Worm (Caenorhabditis elegans) whole organism, midembryonic: Measurements from ENCODE around the gene dpyd-1.

Experiments used
- T22C8.4 ChIP-seq: fragments of 200-800 bp; sonication (Bioruptor generic); IDR thresholded peaks from 2 replicates; pipeline ENCODE4 v1.3.6; 2022; ENCODE audit warnings: missing genetic modification characterization, missing compliant biosample characterization
- cog-1 ChIP-seq: sonication (generic microtip); optimal IDR thresholded peaks from 2 replicates; lab custom pipeline; 2016; ENCODE audit warnings: missing genetic modification characterization, missing compliant biosample characterization
- flt-1 ChIP-seq: fragments of 200-800 bp; sonication (Bioruptor generic); IDR thresholded peaks from 2 replicates; pipeline ENCODE4 v1.3.6; 2022; ENCODE audit warnings: missing genetic modification characterization, missing compliant biosample characterization
- klf-2 ChIP-seq: fragments of 200-800 bp; sonication (Bioruptor generic); conservative IDR thresholded peaks from 2 replicates; pipeline ENCODE4 v1.3.6; 2022; ENCODE audit warnings: missing genetic modification reagents, missing genetic modification characterization, missing compliant biosample characterization
- med-1 ChIP-seq: sonication (generic microtip); optimal IDR thresholded peaks from 2 replicates; lab custom pipeline; 2017; ENCODE audit warnings: missing genetic modification characterization, mild to moderate bottlenecking, missing compliant biosample characterization, antibody characterized with exemption, missing genetic modification reagents; ENCODE audit not compliant: insufficient read depth
- ref-1 ChIP-seq: fragments of 200-800 bp; sonication (Bioruptor generic); conservative IDR thresholded peaks from 2 replicates; pipeline ENCODE4 v1.3.6; 2022; ENCODE audit warnings: missing genetic modification reagents, missing genetic modification characterization, missing compliant biosample characterization
- tab-1 ChIP-seq: fragments of 200-800 bp; sonication (Bioruptor generic); IDR thresholded peaks from 2 replicates; pipeline ENCODE4 v1.3.6; 2022; ENCODE audit warnings: missing genetic modification characterization, missing compliant biosample characterization
- ztf-23 ChIP-seq: fragments of 200-800 bp; sonication (Bioruptor generic); IDR thresholded peaks from 2 replicates; pipeline ENCODE4 v1.3.6; 2022; ENCODE audit warnings: missing genetic modification reagents, missing genetic modification characterization, missing compliant biosample characterization
- ztf-29 ChIP-seq: fragments of 200-800 bp; sonication (Bioruptor generic); IDR thresholded peaks from 2 replicates; pipeline ENCODE4 v1.3.6; 2022; ENCODE audit warnings: missing genetic modification reagents, missing genetic modification characterization, missing compliant biosample characterization

The dpyd-1 gene

DNA sequence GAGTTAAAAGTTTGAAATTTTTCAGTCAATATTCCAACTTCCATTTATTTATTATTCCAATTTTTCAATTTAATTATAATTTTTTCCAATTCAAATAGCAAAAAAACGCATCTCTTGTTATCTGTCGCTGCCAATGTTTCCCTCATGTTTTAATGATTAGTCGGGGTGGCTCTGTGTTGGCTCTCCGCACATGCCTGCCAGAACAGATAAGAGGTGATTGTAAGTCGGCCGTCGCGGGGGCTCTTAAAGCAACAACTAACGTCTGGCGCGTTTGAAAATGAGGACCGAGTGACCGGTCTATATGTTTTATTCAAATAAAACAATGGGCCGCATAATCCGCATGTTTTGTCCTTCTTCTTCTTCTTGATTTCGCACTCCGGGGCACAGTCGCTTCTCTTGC is 8.7 kb downstream of the dpyd-1 start:
- TF ChIP-seq klf-2 (GFP tag; lab: Robert Waterston, UW) = no peak
- no peak for TF ChIP-seq med-1 (GFP tag; lab: Kevin White, UChicago)
- TF ChIP-seq ref-1 (GFP tag; lab: Robert Waterston, UW) = no peak
- TF ChIP-seq ztf-29 (GFP tag; lab: Robert Waterston, UW) = no peak
- TF ChIP-seq cog-1 (tag; lab: Kevin White, UChicago) = no peak
- TF ChIP-seq ztf-23 (GFP tag; lab: Robert Waterston, UW) = no peak
- TF ChIP-seq T22C8.4 (GFP tag; lab: Robert Waterston, UW) = no peak
- TF ChIP-seq tab-1 (GFP tag; lab: Robert Waterston, UW) = no peak
- no peak for TF ChIP-seq flt-1 (GFP tag; lab: Robert Waterston, UW)

DNA sequence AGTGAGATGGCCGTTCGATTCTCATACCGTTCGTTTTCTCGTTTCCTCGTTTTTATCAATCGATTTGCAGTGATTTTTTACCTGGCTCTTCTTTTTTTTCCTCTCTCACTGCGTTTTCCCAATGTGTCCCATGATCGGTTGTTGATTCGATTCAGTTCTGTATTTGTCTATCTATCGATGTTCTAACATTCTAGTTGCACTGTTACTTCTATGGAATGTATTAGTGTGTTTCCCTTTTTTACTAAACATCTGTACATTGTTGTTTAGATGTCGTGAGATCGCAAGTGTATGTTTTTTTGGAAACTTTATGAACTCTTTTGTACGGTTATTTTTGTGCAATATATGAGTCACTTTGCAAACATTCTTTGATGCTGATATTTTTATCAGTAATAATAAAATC is 9.9 kb downstream of the dpyd-1 start:
- TF ChIP-seq med-1 (GFP tag; lab: Kevin White, UChicago) (no peak), ztf-29 (GFP tag; lab: Robert Waterston, UW) (no peak), klf-2 (GFP tag; lab: Robert Waterston, UW) (no peak), ref-1 (GFP tag; lab: Robert Waterston, UW) (no peak), flt-1 (GFP tag; lab: Robert Waterston, UW) (no peak), T22C8.4 (GFP tag; lab: Robert Waterston, UW) (no peak), ztf-23 (GFP tag; lab: Robert Waterston, UW) (no peak), cog-1 (tag; lab: Kevin White, UChicago) (no peak), tab-1 (GFP tag; lab: Robert Waterston, UW) (no peak)

DNA sequence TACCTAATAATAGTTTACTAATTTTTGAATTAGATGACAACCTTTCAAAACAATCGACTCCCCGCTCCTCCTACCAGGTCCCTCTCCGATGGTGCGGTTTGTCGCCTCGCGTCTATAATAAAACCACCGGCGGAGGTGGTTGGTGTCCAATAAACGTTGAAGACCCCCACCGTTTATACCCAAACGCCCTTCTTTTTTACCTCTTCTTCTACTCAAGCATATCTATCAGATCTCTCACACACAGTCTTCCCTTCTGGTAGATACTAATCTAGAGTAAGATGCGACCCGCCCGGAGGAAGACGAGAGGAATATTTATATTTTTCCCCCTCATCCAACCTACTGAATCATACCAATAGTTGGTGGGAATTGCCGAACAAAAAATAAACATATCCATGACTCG is 11.2 kb downstream of the dpyd-1 start:
- TF ChIP-seq med-1 (GFP tag; lab: Kevin White, UChicago) = no peak
- TF ChIP-seq flt-1 (GFP tag; lab: Robert Waterston, UW) = no peak
- TF ChIP-seq T22C8.4 (GFP tag; lab: Robert Waterston, UW) = no peak
- no peak for TF ChIP-seq ztf-29 (GFP tag; lab: Robert Waterston, UW)

DNA sequence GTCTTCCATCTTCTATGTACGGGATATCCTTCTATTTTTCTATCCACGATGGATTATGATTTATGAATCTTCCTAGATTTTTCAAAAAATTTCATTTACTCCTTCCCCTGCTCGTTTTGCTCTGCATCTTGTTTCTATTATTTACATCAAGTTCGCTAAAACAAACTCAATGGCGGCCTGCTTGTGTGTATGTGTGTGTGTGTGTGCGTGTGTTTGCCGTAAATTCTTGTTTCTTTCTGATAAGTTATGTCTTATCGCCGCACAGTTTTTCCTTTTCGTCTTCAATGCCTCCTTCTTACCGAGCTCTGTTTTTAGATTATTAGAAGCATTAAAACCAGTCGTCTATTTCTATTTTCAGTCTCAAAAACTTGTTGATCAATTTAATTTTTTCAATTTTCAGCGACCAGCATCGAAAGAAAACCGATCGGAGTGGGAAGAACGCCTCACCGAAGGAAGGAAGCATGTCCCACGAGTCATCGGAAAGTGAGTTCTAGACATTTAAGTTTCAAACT is 11.7 kb downstream of the dpyd-1 start, which contains the start of gene dlg-1:
Gene dlg-1 (plus strand): TSS at position 401 of the 512 bp plus-strand sequence.
- no peak for TF ChIP-seq ref-1 (GFP tag; lab: Robert Waterston, UW)
- no peak for TF ChIP-seq tab-1 (GFP tag; lab: Robert Waterston, UW)
- TF ChIP-seq cog-1 (tag; lab: Kevin White, UChicago) = no peak
- TF ChIP-seq T22C8.4 (GFP tag; lab: Robert Waterston, UW) = no peak
- TF ChIP-seq ztf-29 (GFP tag; lab: Robert Waterston, UW) = no peak
- no peak for TF ChIP-seq ztf-23 (GFP tag; lab: Robert Waterston, UW)
- TF ChIP-seq klf-2 (GFP tag; lab: Robert Waterston, UW) = no peak
- no peak for TF ChIP-seq med-1 (GFP tag; lab: Kevin White, UChicago)
- no peak for TF ChIP-seq flt-1 (GFP tag; lab: Robert Waterston, UW)

DNA sequence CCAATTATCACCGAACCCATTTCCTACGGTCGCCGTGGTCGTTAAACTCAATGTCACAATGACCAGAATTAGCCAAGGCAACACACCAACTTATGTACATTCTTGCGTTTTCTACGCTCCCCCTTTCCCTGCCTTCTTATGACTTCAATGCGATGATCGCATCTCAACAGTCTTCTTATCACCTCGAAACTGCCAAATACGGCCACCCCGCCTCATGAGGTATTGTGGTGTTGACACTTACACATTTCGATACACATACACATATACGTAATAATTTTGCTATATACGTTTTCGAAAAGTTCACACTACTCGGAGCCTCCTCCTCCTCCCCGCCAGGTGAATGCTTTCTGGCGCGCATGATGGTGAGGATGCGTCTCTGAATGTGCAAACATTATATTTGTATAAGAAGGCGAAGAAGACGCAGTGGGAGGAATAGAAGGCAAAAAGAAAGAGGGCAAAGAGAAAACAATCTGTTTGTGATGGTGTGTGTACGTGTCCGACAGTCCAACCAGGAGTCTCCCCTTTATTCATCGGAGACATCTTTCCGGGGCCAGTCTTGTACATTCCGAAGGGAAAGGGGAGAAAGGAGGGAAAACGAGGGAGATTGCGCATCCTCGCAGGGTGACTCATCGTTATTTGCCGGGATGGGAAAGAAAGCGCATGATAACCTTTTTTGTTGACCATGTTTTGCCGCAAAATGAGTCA is 12.4 kb downstream of the dpyd-1 start:
- no peak for TF ChIP-seq T22C8.4 (GFP tag; lab: Robert Waterston, UW)
- peak; percentile 67 for TF ChIP-seq cog-1 (tag; lab: Kevin White, UChicago)
- 0 out of 2 replicates have a peak, but pooled peaks have one; percentile 35 for TF ChIP-seq ztf-23 (GFP tag; lab: Robert Waterston, UW)
- 0 out of 2 replicates have a peak, but pooled peaks have one; percentile 53 for TF ChIP-seq tab-1 (GFP tag; lab: Robert Waterston, UW)

DNA sequence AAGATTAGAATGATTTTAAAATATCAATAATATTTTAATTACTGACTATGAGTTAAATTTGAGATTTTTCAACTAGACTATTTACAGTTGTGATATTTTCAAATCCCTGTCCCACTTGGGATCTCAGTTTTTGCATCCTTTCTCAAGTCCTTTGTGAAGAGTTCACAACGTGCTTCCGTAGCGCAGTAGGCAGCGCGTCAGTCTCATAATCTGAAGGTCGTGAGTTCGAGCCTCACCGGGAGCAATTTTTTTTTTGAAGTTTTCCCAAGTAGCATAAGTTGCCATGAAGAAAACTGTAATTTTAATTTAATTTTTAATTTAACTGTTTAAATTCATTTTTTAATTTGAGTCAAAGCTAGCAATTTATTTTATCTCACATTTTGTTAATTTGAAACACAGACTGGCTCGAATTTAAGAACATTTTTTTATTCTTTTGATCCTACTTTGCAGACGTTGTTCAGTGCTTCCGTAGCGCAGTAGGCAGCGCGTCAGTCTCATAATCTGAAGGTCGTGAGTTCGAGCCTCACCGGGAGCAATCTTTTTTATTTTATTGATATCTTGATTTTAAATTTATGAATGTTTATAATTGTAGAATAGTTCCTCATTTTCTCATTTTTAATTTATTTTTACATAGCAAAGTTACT is 17.7 kb downstream of the dpyd-1 start:
- TF ChIP-seq tab-1 (GFP tag; lab: Robert Waterston, UW) = no peak
- peak; percentile 60; the same call in 1 of the 2 replicates for TF ChIP-seq T22C8.4 (GFP tag; lab: Robert Waterston, UW)
- TF ChIP-seq ref-1 (GFP tag; lab: Robert Waterston, UW) = no peak
- no peak for TF ChIP-seq ztf-23 (GFP tag; lab: Robert Waterston, UW)
- peak; percentile 51 for TF ChIP-seq flt-1 (GFP tag; lab: Robert Waterston, UW)
- TF ChIP-seq ztf-29 (GFP tag; lab: Robert Waterston, UW) = no peak

DNA sequence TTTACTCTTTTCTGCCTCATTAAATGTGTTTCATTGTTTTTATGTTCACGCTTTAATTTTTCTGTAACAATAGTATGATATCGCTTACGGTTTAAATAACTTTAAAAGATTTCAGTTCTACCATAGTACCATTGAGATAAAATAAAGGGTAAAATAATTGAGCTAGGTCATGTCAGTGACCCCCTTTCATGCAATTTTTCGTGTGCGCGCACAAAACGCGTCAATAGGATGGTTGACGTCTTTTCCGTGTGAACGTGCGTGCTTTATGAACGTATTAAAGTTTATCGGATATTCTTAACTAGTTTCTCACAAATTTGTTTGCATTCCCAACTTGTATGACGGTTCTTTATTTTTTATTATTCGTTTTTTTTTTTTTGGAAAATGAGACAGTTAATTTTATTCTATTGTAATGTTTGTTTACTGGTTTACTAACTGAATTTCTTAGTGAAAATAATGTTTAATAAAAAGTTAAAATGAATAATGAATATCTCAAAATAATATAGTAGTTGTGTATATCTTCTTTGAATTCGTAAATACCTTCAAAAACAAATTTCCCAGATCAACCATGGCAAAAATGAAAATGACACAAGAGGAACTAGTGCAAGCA is 18.4 kb downstream of the dpyd-1 start, which contains the start of gene C25F6.1:
Gene C25F6.1 (plus strand): TSS at position 557 of the 607 bp plus-strand sequence.
- TF ChIP-seq ztf-23 (GFP tag; lab: Robert Waterston, UW) = no peak
- no peak for TF ChIP-seq T22C8.4 (GFP tag; lab: Robert Waterston, UW)
- no peak for TF ChIP-seq med-1 (GFP tag; lab: Kevin White, UChicago)
- no peak for TF ChIP-seq ztf-29 (GFP tag; lab: Robert Waterston, UW)
- no peak for TF ChIP-seq cog-1 (tag; lab: Kevin White, UChicago)
- TF ChIP-seq tab-1 (GFP tag; lab: Robert Waterston, UW) = no peak
- no peak for TF ChIP-seq flt-1 (GFP tag; lab: Robert Waterston, UW)
- TF ChIP-seq ref-1 (GFP tag; lab: Robert Waterston, UW) = no peak
- TF ChIP-seq klf-2 (GFP tag; lab: Robert Waterston, UW) = no peak

DNA sequence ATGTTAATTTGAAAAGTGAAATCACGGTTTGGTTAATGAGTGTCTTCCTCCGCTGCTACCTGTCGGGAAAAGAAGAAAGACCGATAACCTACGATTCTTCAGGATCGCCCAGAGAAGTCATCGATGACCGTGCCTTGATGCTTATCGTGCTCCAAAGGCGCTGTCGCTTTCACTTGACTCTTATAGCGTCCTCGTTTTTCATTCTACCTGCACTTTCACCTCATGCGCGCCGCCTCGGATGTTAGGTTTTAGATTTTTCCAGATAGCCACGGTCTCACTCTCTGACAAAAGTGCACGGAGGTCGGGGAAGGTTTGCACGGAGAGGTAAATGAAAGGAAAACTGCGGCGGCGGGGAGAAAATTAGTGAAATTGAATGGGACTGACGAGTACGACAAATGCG is 21.2 kb downstream of the dpyd-1 start:
- no peak for TF ChIP-seq ztf-23 (GFP tag; lab: Robert Waterston, UW)
- no peak for TF ChIP-seq tab-1 (GFP tag; lab: Robert Waterston, UW)
- no peak for TF ChIP-seq ref-1 (GFP tag; lab: Robert Waterston, UW)
- no peak for TF ChIP-seq ztf-29 (GFP tag; lab: Robert Waterston, UW)
- no peak for TF ChIP-seq flt-1 (GFP tag; lab: Robert Waterston, UW)
- TF ChIP-seq med-1 (GFP tag; lab: Kevin White, UChicago) = no peak
- no peak for TF ChIP-seq cog-1 (tag; lab: Kevin White, UChicago)
- TF ChIP-seq T22C8.4 (GFP tag; lab: Robert Waterston, UW) = no peak
- no peak for TF ChIP-seq klf-2 (GFP tag; lab: Robert Waterston, UW)
